Worm (Caenorhabditis elegans): ENCODE results near the gene F54B3.4.

DNA sequence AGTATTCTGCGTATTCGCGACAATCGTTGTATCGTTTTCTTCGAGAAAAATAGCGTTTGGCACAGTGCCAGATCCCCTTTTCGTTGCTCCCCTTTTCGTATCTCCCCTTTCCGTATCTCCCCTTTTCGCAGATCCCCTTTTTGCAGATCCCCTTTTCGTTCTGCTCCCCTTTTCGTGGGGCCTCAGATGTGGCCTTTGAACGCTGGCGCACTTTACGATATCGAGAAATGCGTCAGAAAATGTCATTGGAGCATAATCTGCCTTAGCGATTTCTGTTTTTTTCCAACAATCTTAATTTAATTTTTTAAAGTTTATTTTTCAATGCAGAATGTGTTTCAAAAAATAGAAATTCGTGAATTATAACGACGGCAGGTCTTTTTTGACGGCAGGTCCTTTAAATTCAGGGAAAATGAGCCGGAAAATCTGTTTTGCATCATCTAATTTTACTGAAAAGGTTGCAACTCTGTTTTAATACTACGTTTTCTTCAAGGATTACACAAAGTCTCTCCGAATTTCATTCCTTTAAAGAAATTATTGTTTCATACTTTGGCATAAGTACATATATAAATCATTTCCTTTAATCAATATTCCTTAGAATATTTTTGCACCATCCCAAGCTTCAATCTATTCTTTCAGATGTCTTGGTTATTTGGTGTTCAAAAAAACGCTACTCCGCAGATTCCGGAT lies 22.5 kb downstream of the F54B3.4 start, which contains the start of gene atad-3:
- no peak for TF ChIP-seq nhr-76 (tag; optimal IDR thresholded peaks at IDR 0.05)
- TF ChIP-seq lsy-2 (tag; optimal IDR thresholded peaks at IDR 0.05) = peak; percentile 62
- TF ChIP-seq mab-5 (tag; optimal IDR thresholded peaks at IDR 0.05) = no peak
- TF ChIP-seq nhr-237 (tag; optimal IDR thresholded peaks at IDR 0.05) = peak; percentile 69
- no peak for TF ChIP-seq nhr-12 (tag; optimal IDR thresholded peaks at IDR 0.05)
- TF ChIP-seq snpc-4 (tag; optimal IDR thresholded peaks at IDR 0.05) = no peak
- TF ChIP-seq elt-3 (tag; optimal IDR thresholded peaks at IDR 0.05) = no peak
- TF ChIP-seq ztf-11 (tag; optimal IDR thresholded peaks at IDR 0.05) = peak; percentile 71
- TF ChIP-seq zip-8 (tag; optimal IDR thresholded peaks at IDR 0.05) = no peak
- peak; percentile 15 for TF ChIP-seq pha-4 (tag; optimal IDR thresholded peaks at IDR 0.05)
- no peak for TF ChIP-seq nhr-28 (tag; optimal IDR thresholded peaks at IDR 0.05)
- no peak for TF ChIP-seq unc-39 (tag; optimal IDR thresholded peaks at IDR 0.05)
- peak; percentile 87 for TF ChIP-seq mep-1 (tag; optimal IDR thresholded peaks at IDR 0.05)

Data from whole organism, mixed stage, embryonic.